Fruit fly (Drosophila melanogaster): ENCODE data around the gene CG32241.

The CG32241 gene

DNA sequence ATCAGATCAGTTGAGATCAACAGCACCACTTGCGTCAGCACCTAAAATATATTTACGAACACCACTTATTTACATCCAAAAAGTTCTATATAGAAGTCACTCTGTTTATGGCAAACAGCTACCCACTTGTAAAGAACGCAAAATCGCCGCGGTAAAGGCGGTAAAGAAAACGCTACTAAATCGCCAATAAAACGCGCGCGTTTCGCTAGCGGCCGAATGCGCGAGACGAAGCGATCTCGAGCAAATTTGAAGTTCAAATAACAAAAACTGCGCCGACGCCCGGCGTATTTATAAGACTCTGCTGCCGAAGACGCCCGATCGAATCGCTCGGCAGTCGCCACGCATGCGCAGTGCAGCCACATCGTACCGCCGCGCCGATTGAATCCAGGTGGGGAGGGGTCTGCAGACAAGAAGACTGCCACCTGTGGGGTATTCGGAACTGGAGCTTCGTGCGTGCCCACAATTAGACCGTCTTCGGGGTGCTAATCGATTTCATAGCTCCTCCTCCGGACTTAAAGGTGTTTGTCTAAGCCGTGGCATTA, 24.3 kb upstream of the CG32241 start, which contains the start of gene CG13722 (continued):
- TF ChIP-seq CG6689 (GFP tag; IDR thresholded peaks at IDR 0.05) (no peak), Jarid2 (GFP tag; optimal IDR thresholded peaks at IDR 0.05) (no peak), Aef1 (GFP tag; IDR thresholded peaks at IDR 0.05) (no peak), vfl (GFP tag; optimal IDR thresholded peaks at IDR 0.05) (no peak), Dip3 (GFP tag; optimal IDR thresholded peaks at IDR 0.05) (no peak), CG14441 (GFP tag; IDR thresholded peaks at IDR 0.05) (peak; percentile 16; the same call in 1 of the 2 replicates), CG6683 (GFP tag; optimal IDR thresholded peaks at IDR 0.05) (no peak), CG7963 (GFP tag; IDR thresholded peaks at IDR 0.05; ENCODE audit: partially characterized antibody) (0 out of 3 replicates have a peak, but pooled peaks have one; percentile 7), CG10654 (GFP tag; optimal IDR thresholded peaks at IDR 0.05) (no peak), CG3726 (GFP tag; IDR thresholded peaks at IDR 0.05) (no peak), CG14050 (GFP tag; IDR thresholded peaks at IDR 0.05) (no peak), CG6654 (GFP tag; optimal IDR thresholded peaks at IDR 0.05) (no peak), HHEX (GFP tag; optimal IDR thresholded peaks at IDR 0.05) (no peak)

DNA sequence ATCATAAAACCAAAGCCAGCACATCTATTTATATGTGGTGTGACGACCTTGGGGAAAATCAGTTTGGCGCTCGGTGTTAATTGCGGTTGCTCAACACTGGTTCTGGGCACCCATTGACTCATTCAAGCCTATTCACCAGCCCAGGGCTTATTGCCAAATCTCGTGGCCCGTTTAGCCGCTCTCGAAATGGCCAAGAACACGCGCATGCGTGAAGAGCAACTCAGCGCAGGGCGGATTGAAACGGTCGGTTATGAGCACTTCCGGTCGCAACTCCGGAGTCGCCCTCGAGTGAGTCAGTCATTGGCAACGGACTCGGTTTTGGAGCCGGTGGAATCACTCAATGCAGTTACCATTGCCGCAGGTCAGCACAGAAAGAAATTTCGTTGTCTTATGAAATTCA, 23.1 kb upstream of the CG32241 start:
- TF ChIP-seq CG10431 (GFP tag; optimal IDR thresholded peaks at IDR 0.05), result no peak
- TF ChIP-seq ewg (GFP tag; optimal IDR thresholded peaks at IDR 0.05), result peak; percentile 30
- peak; percentile 22; the same call in 1 of the 2 replicates for TF ChIP-seq CG6272 (GFP tag; IDR thresholded peaks at IDR 0.05)
- TF ChIP-seq Ets65A (GFP tag), result peak; percentile 56
- 0 out of 2 replicates have a peak, but pooled peaks have one; percentile 33 for TF ChIP-seq gsb (GFP tag; IDR thresholded peaks at IDR 0.05)
- peak; percentile 61; the same call in 1 of the 3 replicates for TF ChIP-seq z (GFP tag; IDR thresholded peaks at IDR 0.05)
- TF ChIP-seq Dp (GFP tag; optimal IDR thresholded peaks at IDR 0.05), result no peak
- TF ChIP-seq fd64A (GFP tag; optimal IDR thresholded peaks at IDR 0.05), result no peak
- TF ChIP-seq chinmo (GFP tag; IDR thresholded peaks at IDR 0.05; ENCODE audit: partially characterized antibody), result 0 out of 4 replicates have a peak, but pooled peaks have one; percentile 34
- peak; percentile 57 for TF ChIP-seq CG8359 (GFP tag; optimal IDR thresholded peaks at IDR 0.05; ENCODE audit: borderline replicate concordance)
- no peak for TF ChIP-seq CG14050 (GFP tag; IDR thresholded peaks at IDR 0.05)
- TF ChIP-seq hbn (GFP tag; IDR thresholded peaks at IDR 0.05; ENCODE audit: partially characterized antibody), result no peak

DNA sequence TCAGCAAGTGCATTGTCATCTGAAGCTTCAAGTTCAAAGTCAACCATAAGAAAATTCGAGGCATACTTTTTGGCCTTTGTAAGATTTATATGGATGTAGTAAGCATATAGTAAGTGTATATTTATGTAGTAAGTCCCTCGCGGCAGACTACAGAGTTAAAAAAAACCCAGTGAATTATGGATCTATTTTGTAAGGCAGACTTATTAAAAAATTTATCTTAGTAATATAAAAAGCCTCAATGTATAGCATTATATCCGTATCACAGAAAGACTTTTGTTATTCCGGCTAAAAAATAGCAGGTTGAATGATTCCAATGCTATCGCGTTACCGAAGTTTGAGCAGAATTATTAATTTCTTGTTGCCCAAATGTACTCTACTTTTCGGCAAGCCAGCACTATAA, 18.2 kb upstream of the CG32241 start:
- TF ChIP-seq CG13894 (tag; optimal IDR thresholded peaks at IDR 0.05), result peak; percentile 73
- TF ChIP-seq Fer3 (tag; optimal IDR thresholded peaks at IDR 0.05), result no peak
- TF ChIP-seq CG30431 (GFP tag; optimal IDR thresholded peaks at IDR 0.05), result no peak
- peak; percentile 81 for TF ChIP-seq sens (GFP tag)
- peak in 1 of 3 experiments; percentile 39 for TF ChIP-seq lola (GFP tag; optimal IDR thresholded peaks at IDR 0.05)

DNA sequence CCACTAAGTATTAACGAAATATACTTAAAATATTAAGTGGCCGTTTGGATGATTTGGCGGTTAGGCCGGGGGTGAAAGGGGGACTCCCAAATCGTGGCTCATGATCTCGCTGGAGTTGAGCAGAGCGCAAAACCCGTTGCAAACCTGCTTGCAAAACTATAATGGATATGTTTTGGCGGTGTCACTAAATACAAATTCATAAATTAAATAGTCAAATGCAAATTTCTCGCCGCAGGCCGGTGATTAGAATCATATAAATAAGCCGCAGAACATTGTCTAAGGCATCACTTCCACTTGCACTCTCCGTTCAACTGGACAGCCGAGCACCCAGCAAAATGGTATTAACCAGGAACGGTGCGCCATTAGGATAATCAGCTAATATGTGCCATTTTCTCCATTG, 16.1 kb upstream of the CG32241 start, which contains the start of gene CG11350:
Gene CG11350 (plus strand): TSS at position 301 of the 400 bp plus-strand sequence.
- no peak for TF ChIP-seq inv (GFP tag; IDR thresholded peaks at IDR 0.05; ENCODE audit: partially characterized antibody)
- TF ChIP-seq Ets65A (GFP tag), result peak; percentile 50

DNA sequence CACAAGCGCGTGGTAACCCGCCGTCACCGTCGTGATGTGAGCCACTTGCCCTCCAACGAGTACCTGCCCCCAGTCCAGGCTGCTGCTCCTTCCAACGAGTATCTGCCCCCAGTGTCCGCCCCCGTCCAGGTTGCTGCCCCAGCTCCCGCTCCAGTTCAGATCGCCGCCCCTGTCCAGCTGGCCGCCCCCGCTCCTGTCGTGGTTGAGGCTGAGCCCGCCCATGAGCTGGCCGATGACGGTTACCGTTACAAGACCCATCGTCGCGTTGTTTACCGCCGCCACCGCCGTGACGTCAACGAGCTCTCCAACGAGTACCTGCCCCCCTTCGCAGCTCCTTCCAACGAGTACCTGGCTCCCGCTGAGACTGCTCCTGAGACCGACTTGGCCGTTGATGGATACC, 14.3 kb upstream of the CG32241 start:
- TF ChIP-seq CG13123 (GFP tag; optimal IDR thresholded peaks at IDR 0.05) (no peak), CG4707 (GFP tag; optimal IDR thresholded peaks at IDR 0.05) (no peak), GATAe (GFP tag; conservative IDR thresholded peaks at IDR 0.05) (no peak), CG4282 (GFP tag; optimal IDR thresholded peaks at IDR 0.05) (no peak), CG10959 (GFP tag; IDR thresholded peaks at IDR 0.05) (peak; percentile 65), CG12071 (GFP tag; optimal IDR thresholded peaks at IDR 0.05) (no peak), stwl (tag; optimal IDR thresholded peaks at IDR 0.05) (no peak), mld (GFP tag; IDR thresholded peaks at IDR 0.05; ENCODE audit: partially characterized antibody) (0 out of 3 replicates have a peak, but pooled peaks have one; percentile 36), sisA (GFP tag; IDR thresholded peaks at IDR 0.05) (peak; percentile 23; the same call in 1 of the 2 replicates), ap (GFP tag; IDR thresholded peaks at IDR 0.05) (no peak), CG6765 (GFP tag; optimal IDR thresholded peaks at IDR 0.05) (no peak), dysf (GFP tag; IDR thresholded peaks at IDR 0.05) (0 out of 3 replicates have a peak, but pooled peaks have one; percentile 25), fru (optimal IDR thresholded peaks at IDR 0.05) (no peak), gce (GFP tag; IDR thresholded peaks at IDR 0.05) (no peak), Ptx1 (GFP tag; IDR thresholded peaks at IDR 0.05) (0 out of 2 replicates have a peak, but pooled peaks have one; percentile 12)
